Worm (Caenorhabditis elegans) whole organism, young adult: ENCODE measurements around the gene mip-2.

Source experiments
- B0019.2 ChIP-seq: fragments of 200-800 bp; sonication (Bioruptor generic); conservative IDR thresholded peaks from 2 replicates; pipeline ENCODE4 v1.3.6; 2022; ENCODE audit warnings: missing genetic modification reagents, missing genetic modification characterization, missing compliant biosample characterization
- B0035.1 ChIP-seq: sonication (generic microtip); optimal IDR thresholded peaks from 2 replicates; lab custom pipeline; 2016; ENCODE audit warnings: missing genetic modification characterization, mild to moderate bottlenecking, missing compliant biosample characterization, missing genotype, missing genetic modification reagents
- B0336.3 ChIP-seq: fragments of 200-800 bp; sonication (Bioruptor generic); IDR thresholded peaks from 2 replicates; pipeline ENCODE4 v1.3.6; 2022; ENCODE audit warnings: missing genetic modification characterization, missing compliant biosample characterization
- D2030.7 ChIP-seq: fragments of 200-800 bp; sonication (Bioruptor generic); IDR thresholded peaks from 2 replicates; pipeline ENCODE4 v1.3.6; 2022; ENCODE audit warnings: missing genetic modification reagents, missing genetic modification characterization, missing compliant biosample characterization
- F23B12.7 ChIP-seq: sonication (generic microtip); optimal IDR thresholded peaks from 2 replicates; lab custom pipeline; 2017; ENCODE audit warnings: missing genetic modification characterization, mild to moderate bottlenecking, missing compliant biosample characterization, antibody characterized with exemption, moderate library complexity; ENCODE audit not compliant: insufficient read depth
- F33H1.4 ChIP-seq: fragments of 200-800 bp; sonication (Bioruptor generic); IDR thresholded peaks from 2 replicates; pipeline ENCODE4 v1.3.6; 2022; ENCODE audit warnings: missing genetic modification reagents, missing genetic modification characterization, missing compliant biosample characterization
- F49E8.2 ChIP-seq: sonication (generic microtip); optimal IDR thresholded peaks from 3 replicates; lab custom pipeline; 2017; ENCODE audit warnings: missing genetic modification characterization, mild to moderate bottlenecking, missing compliant biosample characterization, antibody characterized with exemption, moderate library complexity; ENCODE audit not compliant: insufficient read depth
- F57A8.1 ChIP-seq: fragments of 200-800 bp; sonication (Bioruptor generic); optimal IDR thresholded peaks from 2 replicates; lab custom pipeline; 2018; ENCODE audit warnings: mild to moderate bottlenecking, missing genetic modification characterization, moderate library complexity, missing compliant biosample characterization
- T26A5.8 ChIP-seq: sonication (generic microtip); optimal IDR thresholded peaks from 2 replicates; lab custom pipeline; 2016; ENCODE audit warnings: missing genetic modification characterization, missing compliant biosample characterization
- Y53F4B.3 ChIP-seq: fragments of 200-800 bp; sonication (Bioruptor generic); IDR thresholded peaks from 2 replicates; pipeline ENCODE4 v1.3.6; 2022; ENCODE audit warnings: missing genetic modification reagents, missing genetic modification characterization, missing compliant biosample characterization
- Y67H2A.10 ChIP-seq: fragments of 200-800 bp; sonication (Bioruptor generic); conservative IDR thresholded peaks from 2 replicates; pipeline ENCODE4 v1.3.6; 2022; ENCODE audit warnings: missing genetic modification reagents, missing genetic modification characterization, missing compliant biosample characterization
- ZK185.1 ChIP-seq: sonication (generic microtip); optimal IDR thresholded peaks from 2 replicates; lab custom pipeline; 2016; ENCODE audit warnings: mild to moderate bottlenecking, missing genetic modification characterization, missing compliant biosample characterization; ENCODE audit not compliant: poor library complexity, severe bottlenecking
- aptf-2 ChIP-seq: fragments of 200-800 bp; sonication (Bioruptor generic); conservative IDR thresholded peaks from 2 replicates; pipeline ENCODE4 v1.3.6; 2022; ENCODE audit warnings: missing genetic modification reagents, missing genetic modification characterization, missing compliant biosample characterization
- aptf-3 ChIP-seq: fragments of 200-800 bp; sonication (Bioruptor generic); IDR thresholded peaks from 2 replicates; pipeline ENCODE4 v1.3.6; 2022; ENCODE audit warnings: missing genetic modification characterization, missing compliant biosample characterization
- atf-7 ChIP-seq: sonication (generic microtip); optimal IDR thresholded peaks from 2 replicates; lab custom pipeline; 2017; ENCODE audit warnings: mild to moderate bottlenecking, missing genetic modification characterization, missing compliant biosample characterization
- athp-1 ChIP-seq: sonication (generic microtip); optimal IDR thresholded peaks from 2 replicates; lab custom pipeline; 2017; ENCODE audit warnings: mild to moderate bottlenecking, missing genetic modification characterization, missing compliant biosample characterization
- attf-3 ChIP-seq: fragments of 200-800 bp; sonication (Bioruptor generic); conservative IDR thresholded peaks from 2 replicates; pipeline ENCODE4 v1.3.6; 2022; ENCODE audit warnings: missing genetic modification reagents, missing genetic modification characterization, missing compliant biosample characterization
- attf-5 ChIP-seq: fragments of 200-800 bp; sonication (Bioruptor generic); optimal IDR thresholded peaks from 2 replicates; lab custom pipeline; 2018; ENCODE audit warnings: mild to moderate bottlenecking, missing genetic modification characterization, missing compliant biosample characterization
- attf-6 ChIP-seq: fragments of 200-800 bp; sonication (Bioruptor generic); IDR thresholded peaks from 2 replicates; pipeline ENCODE4 v1.3.6; 2022; ENCODE audit warnings: missing genetic modification reagents, missing genetic modification characterization, missing compliant biosample characterization
- bed-1 ChIP-seq: fragments of 200-800 bp; sonication (Bioruptor generic); IDR thresholded peaks from 2 replicates; pipeline ENCODE4 v1.3.6; 2022; ENCODE audit warnings: missing genetic modification reagents, missing genetic modification characterization, missing compliant biosample characterization
- bed-2 ChIP-seq: fragments of 200-800 bp; sonication (Bioruptor generic); IDR thresholded peaks from 2 replicates; pipeline ENCODE4 v1.3.6; 2022; ENCODE audit warnings: missing genetic modification reagents, missing genetic modification characterization, missing compliant biosample characterization
- ceh-100 ChIP-seq: fragments of 200-800 bp; sonication (Bioruptor generic); IDR thresholded peaks from 2 replicates; pipeline ENCODE4 v1.3.6; 2022; ENCODE audit warnings: missing genetic modification reagents, missing genetic modification characterization, missing compliant biosample characterization
- ceh-27 ChIP-seq: fragments of 200-800 bp; sonication (Bioruptor generic); optimal IDR thresholded peaks from 2 replicates; lab custom pipeline; 2018; ENCODE audit warnings: mild to moderate bottlenecking, missing genetic modification characterization, moderate library complexity, missing compliant biosample characterization
- ceh-91 ChIP-seq: fragments of 200-800 bp; sonication (Bioruptor generic); IDR thresholded peaks from 2 replicates; pipeline ENCODE4 v1.3.6; 2022; ENCODE audit warnings: missing genetic modification reagents, missing genetic modification characterization, missing compliant biosample characterization
- die-1 ChIP-seq: sonication (generic microtip); optimal IDR thresholded peaks from 2 replicates; lab custom pipeline; 2016; ENCODE audit warnings: missing genotype, mild to moderate bottlenecking, missing genetic modification characterization, missing compliant biosample characterization
- dpff-1 ChIP-seq: sonication (generic microtip); optimal IDR thresholded peaks from 2 replicates; lab custom pipeline; 2017; ENCODE audit warnings: mild to moderate bottlenecking, missing genetic modification characterization, missing compliant biosample characterization
- egrh-3 ChIP-seq: fragments of 200-800 bp; sonication (Bioruptor generic); IDR thresholded peaks from 2 replicates; pipeline ENCODE4 v1.3.6; 2022; ENCODE audit warnings: missing genetic modification reagents, missing genetic modification characterization, missing compliant biosample characterization
- ekl-4 ChIP-seq: fragments of 200-800 bp; sonication (Bioruptor generic); IDR thresholded peaks from 2 replicates; pipeline ENCODE4 v1.3.6; 2022; ENCODE audit warnings: missing genetic modification reagents, missing genetic modification characterization, missing compliant biosample characterization
- gei-17 ChIP-seq: fragments of 200-800 bp; sonication (Bioruptor generic); optimal IDR thresholded peaks from 2 replicates; lab custom pipeline; 2018; ENCODE audit warnings: mild to moderate bottlenecking, missing genetic modification characterization, missing compliant biosample characterization
- hlh-26 ChIP-seq: fragments of 200-800 bp; sonication (Bioruptor generic); conservative IDR thresholded peaks from 2 replicates; pipeline ENCODE4 v1.3.6; 2022; ENCODE audit warnings: missing genetic modification reagents, missing genetic modification characterization, missing compliant biosample characterization
- hmg-1.2 ChIP-seq: fragments of 200-800 bp; sonication (Bioruptor generic); IDR thresholded peaks from 2 replicates; pipeline ENCODE4 v1.3.6; 2022; ENCODE audit warnings: missing genetic modification reagents, missing genetic modification characterization, missing compliant biosample characterization
- lin-26 ChIP-seq: fragments of 200-800 bp; sonication (Bioruptor generic); IDR thresholded peaks from 2 replicates; pipeline ENCODE4 v1.3.6; 2022; ENCODE audit warnings: missing genetic modification reagents, missing genetic modification characterization, missing compliant biosample characterization
- lin-40 ChIP-seq: sonication (generic microtip); optimal IDR thresholded peaks from 2 replicates; lab custom pipeline; 2016; ENCODE audit warnings: missing genetic modification characterization, mild to moderate bottlenecking, missing compliant biosample characterization, missing genotype, missing genetic modification reagents
- madf-6 ChIP-seq: fragments of 200-800 bp; sonication (Bioruptor generic); IDR thresholded peaks from 2 replicates; pipeline ENCODE4 v1.3.6; 2022; ENCODE audit warnings: missing genetic modification reagents, missing genetic modification characterization, missing compliant biosample characterization
- mcd-1 ChIP-seq: fragments of 200-800 bp; sonication (Bioruptor generic); IDR thresholded peaks from 2 replicates; pipeline ENCODE4 v1.3.6; 2022; ENCODE audit warnings: missing genetic modification reagents, missing genetic modification characterization, missing compliant biosample characterization
- mel-28 ChIP-seq: sonication (generic microtip); optimal IDR thresholded peaks from 2 replicates; lab custom pipeline; 2016; ENCODE audit warnings: borderline replicate concordance, mild to moderate bottlenecking, missing genetic modification characterization, missing compliant biosample characterization
- mes-4 ChIP-seq: sonication (generic microtip); optimal IDR thresholded peaks from 2 replicates; lab custom pipeline; 2016; ENCODE audit warnings: missing genotype, missing genetic modification characterization, missing compliant biosample characterization
- mxl-1 ChIP-seq: sonication (generic microtip); optimal IDR thresholded peaks from 2 replicates; lab custom pipeline; 2016; ENCODE audit warnings: missing genetic modification characterization, missing compliant biosample characterization
- nhr-120 ChIP-seq: fragments of 200-800 bp; sonication (Bioruptor generic); IDR thresholded peaks from 2 replicates; pipeline ENCODE4 v1.3.6; 2022; ENCODE audit warnings: missing genetic modification characterization, missing compliant biosample characterization
- rcor-1 ChIP-seq: fragments of 200-800 bp; sonication (Bioruptor generic); IDR thresholded peaks from 2 replicates; pipeline ENCODE4 v1.3.6; 2022; ENCODE audit warnings: missing genetic modification reagents, missing genetic modification characterization, missing compliant biosample characterization
- repo-1 ChIP-seq: sonication (generic microtip); optimal IDR thresholded peaks from 2 replicates; lab custom pipeline; 2017; ENCODE audit warnings: mild to moderate bottlenecking, missing genetic modification characterization, missing compliant biosample characterization
- rpc-1 ChIP-seq, 2 experiments: fragments of 150-350 bp in 1 of 2; sonication (generic microtip) in 1 of 2; optimal IDR thresholded peaks; 2 replicates each; lab custom pipeline; 2014 to 2018; ENCODE audit warnings: missing biosample characterization in 1 of 2, missing genetic modification characterization in 1 of 2, missing genetic modification reagents in 1 of 2, missing genotype in 1 of 2
- snpc-3.4 ChIP-seq: sonication (generic microtip); optimal IDR thresholded peaks from 2 replicates; lab custom pipeline; 2017; ENCODE audit warnings: missing genetic modification characterization, mild to moderate bottlenecking, missing compliant biosample characterization, antibody characterized with exemption, moderate library complexity, missing genotype, missing genetic modification reagents
- snpc-4 ChIP-seq, 5 experiments: fragments of 150-350 bp in 1 of 5; sonication (generic microtip) in 4 of 5; optimal IDR thresholded peaks; 2 replicates each; lab custom pipeline; 2014 to 2018; ENCODE audit warnings: missing genetic modification characterization in 5 of 5, missing biosample characterization in 3 of 5, antibody characterized with exemption in 2 of 5, mild to moderate bottlenecking in 2 of 5, missing compliant biosample characterization in 2 of 5, missing genotype in 2 of 5, moderate library complexity in 2 of 5, missing genetic modification reagents in 1 of 5
- tlf-1 ChIP-seq: fragments of 200-800 bp; sonication (Bioruptor generic); optimal IDR thresholded peaks from 2 replicates; lab custom pipeline; 2018; ENCODE audit warnings: mild to moderate bottlenecking, missing genetic modification characterization, missing compliant biosample characterization
- ztf-25 ChIP-seq: fragments of 200-800 bp; sonication (Bioruptor generic); IDR thresholded peaks from 2 replicates; pipeline ENCODE4 v1.3.6; 2022; ENCODE audit warnings: missing genetic modification reagents, missing genetic modification characterization, missing compliant biosample characterization
- ztf-28 ChIP-seq: fragments of 200-800 bp; sonication (Bioruptor generic); IDR thresholded peaks from 2 replicates; pipeline ENCODE4 v1.3.6; 2022; ENCODE audit warnings: missing genetic modification reagents, missing genetic modification characterization, missing compliant biosample characterization
- ztf-3 ChIP-seq: fragments of 200-800 bp; sonication (Bioruptor generic); optimal IDR thresholded peaks from 2 replicates; lab custom pipeline; 2018; ENCODE audit warnings: mild to moderate bottlenecking, missing genetic modification characterization, missing compliant biosample characterization

mip-2 gene

DNA sequence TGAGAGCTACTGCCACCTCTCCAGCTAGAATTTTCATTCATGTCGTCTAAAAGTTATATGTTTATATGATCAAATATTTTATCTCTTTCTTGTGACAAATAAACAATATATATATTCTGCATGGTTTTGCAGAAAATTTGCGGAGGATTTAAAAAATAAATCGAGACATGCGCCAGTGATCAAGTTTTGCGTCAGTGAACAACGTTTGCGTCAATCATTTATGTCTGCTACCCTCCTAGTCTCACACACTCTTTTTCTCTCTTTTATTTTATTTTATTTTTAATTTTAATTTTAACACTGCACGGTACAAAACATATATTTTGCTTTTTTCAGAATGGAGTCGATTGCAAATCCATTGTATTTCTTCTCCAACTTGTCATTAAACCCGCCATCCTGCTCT is 6.8 kb upstream of the mip-2 start, which contains the start of the genes tag-65 and ccz-1 (continued):
- TF ChIP-seq lin-26 (GFP tag; lab: Robert Waterston, UW): no peak
- no peak for TF ChIP-seq rpc-1 (optimal IDR thresholded peaks at IDR 0.05; lab: Kevin White, UChicago)
- TF ChIP-seq rpc-1 (tag; optimal IDR thresholded peaks at IDR 0.05; lab: Kevin White, UChicago): no peak
- TF ChIP-seq madf-6 (GFP tag; lab: Robert Waterston, UW): peak; percentile 85
- peak; percentile 32 for TF ChIP-seq F49E8.2 (tag; lab: Kevin White, UChicago)
- TF ChIP-seq snpc-4 (GFP tag; optimal IDR thresholded peaks at IDR 0.05; lab: Kevin White, UChicago): peak; percentile 44
- peak; percentile 50 to 82 (median 74) for TF ChIP-seq snpc-4 (tag; optimal IDR thresholded peaks at IDR 0.05; lab: Kevin White, UChicago)
- no peak for TF ChIP-seq ztf-25 (GFP tag; lab: Robert Waterston, UW)
- peak; percentile 19 for TF ChIP-seq repo-1 (tag; lab: Kevin White, UChicago)
- TF ChIP-seq hlh-26 (GFP tag; lab: Robert Waterston, UW): no peak
- no peak for TF ChIP-seq F57A8.1 (GFP tag; lab: Kevin White, UChicago)
- peak; percentile 98 for TF ChIP-seq hmg-1.2 (GFP tag; lab: Robert Waterston, UW)
- no peak for TF ChIP-seq aptf-2 (GFP tag; lab: Robert Waterston, UW)
- peak; percentile 46; the same call in 1 of the 2 replicates for TF ChIP-seq D2030.7 (GFP tag; lab: Robert Waterston, UW)
- TF ChIP-seq lin-40: peak; percentile 85
- no peak for TF ChIP-seq bed-2
- TF ChIP-seq gei-17 (GFP tag; lab: Kevin White, UChicago): peak; percentile 59
- no peak for TF ChIP-seq B0035.1 (tag; lab: Kevin White, UChicago)
- TF ChIP-seq atf-7 (tag; lab: Kevin White, UChicago): peak; percentile 30
- TF ChIP-seq ZK185.1: peak; percentile 79
- peak; percentile 59 for TF ChIP-seq attf-6 (GFP tag; lab: Robert Waterston, UW)
- peak; percentile 28 for TF ChIP-seq athp-1 (tag; lab: Kevin White, UChicago)
- TF ChIP-seq ztf-3: no peak
- TF ChIP-seq rcor-1 (GFP tag; lab: Robert Waterston, UW): peak; percentile 89
- TF ChIP-seq die-1 (tag; lab: Kevin White, UChicago): no peak
- peak; percentile 70 for TF ChIP-seq attf-5 (GFP tag; lab: Kevin White, UChicago)
- peak; percentile 70 for TF ChIP-seq F33H1.4 (GFP tag; lab: Robert Waterston, UW)
- no peak for TF ChIP-seq egrh-3 (GFP tag; lab: Robert Waterston, UW)
- TF ChIP-seq nhr-120 (GFP tag; lab: Robert Waterston, UW): no peak
- TF ChIP-seq mes-4 (tag; lab: Kevin White, UChicago): no peak
- TF ChIP-seq mxl-1 (tag; lab: Kevin White, UChicago): no peak
- TF ChIP-seq dpff-1 (tag; lab: Kevin White, UChicago): no peak
- TF ChIP-seq T26A5.8 (tag; lab: Kevin White, UChicago): no peak
- no peak for TF ChIP-seq Y53F4B.3 (GFP tag; lab: Robert Waterston, UW)
- TF ChIP-seq attf-3: peak; percentile 57; the same call in 1 of the 2 replicates
- peak; percentile 87 for TF ChIP-seq B0336.3 (GFP tag; lab: Robert Waterston, UW)
- TF ChIP-seq B0019.2 (GFP tag; lab: Robert Waterston, UW): no peak
- TF ChIP-seq aptf-3 (GFP tag; lab: Robert Waterston, UW): no peak
- TF ChIP-seq bed-1 (GFP tag; lab: Robert Waterston, UW): no peak
- peak; percentile 35 for TF ChIP-seq ceh-27 (GFP tag; lab: Kevin White, UChicago)
- 0 out of 2 replicates have a peak, but pooled peaks have one; percentile 20 for TF ChIP-seq ceh-91 (GFP tag; lab: Robert Waterston, UW)
- TF ChIP-seq ceh-100 (GFP tag; lab: Robert Waterston, UW): peak; percentile 79
- TF ChIP-seq mcd-1 (GFP tag; lab: Robert Waterston, UW): peak; percentile 88
- peak; percentile 84 for TF ChIP-seq ekl-4 (GFP tag; lab: Robert Waterston, UW)
- no peak for TF ChIP-seq ztf-28
- TF ChIP-seq F23B12.7 (tag; lab: Kevin White, UChicago): peak; percentile 61
- no peak for TF ChIP-seq mel-28
- peak; percentile 55 for TF ChIP-seq snpc-3.4
- no peak for TF ChIP-seq Y67H2A.10 (GFP tag; lab: Robert Waterston, UW)
- TF ChIP-seq tlf-1: peak; percentile 77
